Fruit fly (Drosophila melanogaster) whole organism, embryonic: Measurements from ENCODE around the gene Slip1.

Experiments used
- Ada2b ChIP-seq: fragments of 200-800 bp; sonication (Bioruptor generic); IDR thresholded peaks from 2 replicates; pipeline ENCODE4 v1.3.6; 2022; ENCODE audit warnings: missing biosample characterization, missing genetic modification characterization
- Atf-2 ChIP-seq: fragments of 200-800 bp; sonication (Bioruptor generic); optimal IDR thresholded peaks from 2 replicates; lab custom pipeline; 2016; ENCODE audit warnings: missing biosample characterization, missing genetic modification characterization
- B-H2 ChIP-seq: fragments of 200-800 bp; sonication (Bioruptor generic); optimal IDR thresholded peaks from 2 replicates; lab custom pipeline; 2018; ENCODE audit warnings: missing biosample characterization, mild to moderate bottlenecking, missing genetic modification characterization
- CG11696 ChIP-seq: fragments of 200-800 bp; sonication (Bioruptor generic); IDR thresholded peaks from 2 replicates; pipeline ENCODE4 v1.3.6; 2022; ENCODE audit warnings: missing biosample characterization, missing genetic modification characterization
- CG11723 ChIP-seq: fragments of 200-800 bp; sonication (Bioruptor generic); optimal IDR thresholded peaks from 2 replicates; lab custom pipeline; 2017; ENCODE audit warnings: missing biosample characterization, mild to moderate bottlenecking, missing genetic modification characterization
- CG12071 ChIP-seq: fragments of 200-800 bp; sonication (Bioruptor generic); optimal IDR thresholded peaks from 3 replicates; lab custom pipeline; 2018; ENCODE audit warnings: missing biosample characterization, mild to moderate bottlenecking, missing genetic modification characterization
- CG14014 ChIP-seq: fragments of 200-800 bp; sonication (Bioruptor generic); IDR thresholded peaks from 2 replicates; pipeline ENCODE4 v1.3.6; 2022; ENCODE audit warnings: missing biosample characterization, missing genetic modification characterization
- CG15696 ChIP-seq: fragments of 200-800 bp; sonication (Bioruptor generic); optimal IDR thresholded peaks from 2 replicates; lab custom pipeline; 2019; ENCODE audit warnings: missing biosample characterization, mild to moderate bottlenecking, missing genetic modification characterization, moderate library complexity
- CG1602 ChIP-seq: fragments of 200-800 bp; sonication (Bioruptor generic); optimal IDR thresholded peaks from 3 replicates; lab custom pipeline; 2016; ENCODE audit warnings: missing biosample characterization, missing genetic modification characterization
- CG17361 ChIP-seq: fragments of 200-800 bp; sonication (Bioruptor generic); IDR thresholded peaks from 3 replicates; pipeline ENCODE4 v1.3.6; 2022; ENCODE audit warnings: missing biosample characterization, missing genetic modification characterization
- CG17568 ChIP-seq: fragments of 200-800 bp; sonication (Bioruptor generic); optimal IDR thresholded peaks from 2 replicates; lab custom pipeline; 2018; ENCODE audit warnings: missing biosample characterization, mild to moderate bottlenecking, missing genetic modification characterization, moderate library complexity
- CG18262 ChIP-seq: fragments of 200-800 bp; optimal IDR thresholded peaks from 3 replicates; lab custom pipeline; 2019; ENCODE audit warnings: missing biosample characterization, mild to moderate bottlenecking, missing genetic modification characterization, moderate library complexity
- CG34422 ChIP-seq: fragments of 200-800 bp; sonication (Bioruptor generic); IDR thresholded peaks from 3 replicates; pipeline ENCODE4 v1.3.6; 2022; ENCODE audit warnings: missing biosample characterization, missing genetic modification characterization
- CG4282 ChIP-seq: fragments of 200-800 bp; sonication (Bioruptor generic); optimal IDR thresholded peaks from 2 replicates; lab custom pipeline; 2016; ENCODE audit warnings: missing biosample characterization, missing genetic modification characterization
- CG4617 ChIP-seq: fragments of 200-800 bp; sonication (Bioruptor generic); optimal IDR thresholded peaks from 3 replicates; lab custom pipeline; 2016; ENCODE audit warnings: missing biosample characterization, missing genetic modification characterization, borderline replicate concordance
- CG4730 ChIP-seq: fragments of 200-800 bp; sonication (Bioruptor generic); IDR thresholded peaks from 2 replicates; pipeline ENCODE4 v1.3.6; 2022; ENCODE audit warnings: missing biosample characterization, missing genetic modification characterization
- CG5180 ChIP-seq: fragments of 200-800 bp; sonication (Bioruptor generic); optimal IDR thresholded peaks from 3 replicates; lab custom pipeline; 2017; ENCODE audit warnings: missing biosample characterization, missing genetic modification characterization, mild to moderate bottlenecking, moderate library complexity, missing genetic modification reagents
- CG7271 ChIP-seq: fragments of 200-800 bp; sonication (Bioruptor generic); optimal IDR thresholded peaks from 2 replicates; lab custom pipeline; 2018; ENCODE audit warnings: missing biosample characterization, mild to moderate bottlenecking, missing genetic modification characterization, moderate library complexity
- CG7839 ChIP-seq: fragments of 200-800 bp; sonication (Bioruptor generic); optimal IDR thresholded peaks from 3 replicates; lab custom pipeline; 2018; ENCODE audit warnings: missing biosample characterization, mild to moderate bottlenecking, missing genetic modification characterization, moderate library complexity
- CG7928 ChIP-seq: fragments of 200-800 bp; sonication (Bioruptor generic); optimal IDR thresholded peaks from 2 replicates; lab custom pipeline; 2017; ENCODE audit warnings: missing biosample characterization, mild to moderate bottlenecking, missing genetic modification characterization
- CG9932 ChIP-seq: fragments of 200-800 bp; sonication (Bioruptor generic); IDR thresholded peaks from 2 replicates; pipeline ENCODE4 v1.3.6; 2022; ENCODE audit warnings: missing biosample characterization, missing genetic modification characterization
- CHES-1-like ChIP-seq: fragments of 200-800 bp; sonication (Bioruptor generic); optimal IDR thresholded peaks from 2 replicates; lab custom pipeline; 2016; ENCODE audit warnings: missing biosample characterization, missing genetic modification characterization
- Dad ChIP-seq: fragments of 200-800 bp; sonication (Bioruptor generic); optimal IDR thresholded peaks from 3 replicates; lab custom pipeline; 2016; ENCODE audit warnings: missing biosample characterization, missing genetic modification characterization
- Dbx ChIP-seq: fragments of 200-800 bp; sonication (Bioruptor generic); IDR thresholded peaks from 3 replicates; pipeline ENCODE4 v1.3.6; 2022; ENCODE audit warnings: missing biosample characterization, missing genetic modification characterization
- H2.0 ChIP-seq: fragments of 200-800 bp; sonication (Bioruptor generic); IDR thresholded peaks from 2 replicates; pipeline ENCODE4 v1.3.6; 2022; ENCODE audit warnings: missing biosample characterization, missing genetic modification characterization
- HLH4C ChIP-seq: fragments of 200-800 bp; sonication (Bioruptor generic); IDR thresholded peaks from 3 replicates; pipeline ENCODE4 v1.3.6; 2022; ENCODE audit warnings: missing biosample characterization, missing genetic modification characterization; ENCODE audit not compliant: partially characterized antibody
- Hmx ChIP-seq: fragments of 200-800 bp; sonication (Bioruptor generic); optimal IDR thresholded peaks from 2 replicates; lab custom pipeline; 2016; ENCODE audit warnings: missing biosample characterization, missing genetic modification characterization
- Hr51 ChIP-seq, 2 experiments: fragments of 200-800 bp; sonication (Bioruptor generic); optimal IDR thresholded peaks; 2 replicates in 1 of 2; 3 replicates in 1 of 2; lab custom pipeline; 2016 to 2018; ENCODE audit warnings: missing biosample characterization in 2 of 2, missing genetic modification characterization in 2 of 2, mild to moderate bottlenecking in 1 of 2, moderate library complexity in 1 of 2
- MESR4 ChIP-seq: fragments of 200-800 bp; sonication (Bioruptor generic); optimal IDR thresholded peaks from 2 replicates; lab custom pipeline; 2018; ENCODE audit warnings: missing biosample characterization, mild to moderate bottlenecking, missing genetic modification characterization, moderate library complexity
- Xbp1 ChIP-seq: fragments of 200-800 bp; sonication (Bioruptor generic); optimal IDR thresholded peaks from 3 replicates; lab custom pipeline; 2016; ENCODE audit warnings: missing biosample characterization, mild to moderate bottlenecking, missing genetic modification characterization
- aop ChIP-seq: fragments of 200-800 bp; sonication (Bioruptor generic); IDR thresholded peaks from 2 replicates; pipeline ENCODE4 v1.3.6; 2022; ENCODE audit warnings: missing biosample characterization, missing genetic modification characterization
- ato ChIP-seq: fragments of 200-800 bp; sonication (Bioruptor generic); IDR thresholded peaks from 2 replicates; pipeline ENCODE4 v1.3.6; 2022; ENCODE audit warnings: missing biosample characterization, missing genetic modification characterization; ENCODE audit not compliant: partially characterized antibody
- bab2 ChIP-seq: fragments of 200-800 bp; sonication (Bioruptor generic); optimal IDR thresholded peaks from 2 replicates; lab custom pipeline; 2016; ENCODE audit warnings: missing biosample characterization, missing genetic modification characterization
- btn ChIP-seq: fragments of 200-800 bp; sonication (Bioruptor generic); optimal IDR thresholded peaks from 2 replicates; lab custom pipeline; 2016; ENCODE audit warnings: missing biosample characterization, missing genetic modification characterization
- ci ChIP-seq: fragments of 200-800 bp; sonication (Bioruptor generic); IDR thresholded peaks from 3 replicates; pipeline ENCODE4 v1.3.6; 2022; ENCODE audit warnings: missing biosample characterization, missing genetic modification characterization
- dan ChIP-seq: fragments of 200-800 bp; sonication (Bioruptor generic); IDR thresholded peaks from 2 replicates; pipeline ENCODE4 v1.3.6; 2022; ENCODE audit warnings: missing biosample characterization, missing genetic modification characterization
- fd96Cb ChIP-seq: fragments of 200-800 bp; sonication (Bioruptor generic); optimal IDR thresholded peaks from 2 replicates; lab custom pipeline; 2018; ENCODE audit warnings: missing biosample characterization, mild to moderate bottlenecking, missing genetic modification characterization, moderate library complexity
- fru ChIP-seq: fragments of >200 bp; optimal IDR thresholded peaks from 2 replicates; lab custom pipeline; 2017
- gem ChIP-seq: fragments of 200-800 bp; sonication (Bioruptor generic); optimal IDR thresholded peaks from 2 replicates; lab custom pipeline; 2019; ENCODE audit warnings: missing biosample characterization, mild to moderate bottlenecking, missing genetic modification characterization, moderate library complexity
- hb ChIP-seq: fragments of 200-800 bp; sonication (Bioruptor generic); IDR thresholded peaks from 3 replicates; pipeline ENCODE4 v1.3.6; 2022; ENCODE audit warnings: missing biosample characterization, missing genetic modification characterization; ENCODE audit not compliant: partially characterized antibody
- hth ChIP-seq: fragments of >200 bp; optimal IDR thresholded peaks from 2 replicates; lab custom pipeline; 2017; ENCODE audit warnings: inconsistent platforms
- jing ChIP-seq: fragments of 200-800 bp; sonication (Bioruptor generic); optimal IDR thresholded peaks from 2 replicates; lab custom pipeline; 2018; ENCODE audit warnings: missing biosample characterization, mild to moderate bottlenecking, missing genetic modification characterization
- mam ChIP-seq: fragments of 200-800 bp; sonication (Bioruptor generic); optimal IDR thresholded peaks from 3 replicates; lab custom pipeline; 2016; ENCODE audit warnings: missing biosample characterization, missing genetic modification characterization
- nerfin-2 ChIP-seq: fragments of 200-800 bp; sonication (Bioruptor generic); IDR thresholded peaks from 2 replicates; pipeline ENCODE4 v1.3.6; 2022; ENCODE audit warnings: missing biosample characterization, missing genetic modification characterization; ENCODE audit not compliant: partially characterized antibody
- oc ChIP-seq: fragments of 200-800 bp; sonication (Bioruptor generic); optimal IDR thresholded peaks from 2 replicates; lab custom pipeline; 2018; ENCODE audit warnings: missing biosample characterization, mild to moderate bottlenecking, missing genetic modification characterization, moderate library complexity
- otp ChIP-seq: fragments of 200-800 bp; sonication (Bioruptor generic); IDR thresholded peaks from 3 replicates; pipeline ENCODE4, ENCODE4 v1.3.6; 2022; ENCODE audit warnings: missing biosample characterization, missing genetic modification characterization
- pfk ChIP-seq: fragments of 200-800 bp; sonication (Bioruptor generic); optimal IDR thresholded peaks from 2 replicates; lab custom pipeline; 2018; ENCODE audit warnings: missing biosample characterization, mild to moderate bottlenecking, missing genetic modification characterization, moderate library complexity
- pho ChIP-seq: fragments of 200-800 bp; sonication (Bioruptor generic); optimal IDR thresholded peaks from 2 replicates; lab custom pipeline; 2016; ENCODE audit warnings: missing biosample characterization, missing genetic modification characterization
- sob ChIP-seq: fragments of 200-800 bp; sonication (Bioruptor generic); IDR thresholded peaks from 2 replicates; pipeline ENCODE4 v1.3.6; 2022; ENCODE audit warnings: missing biosample characterization, missing genetic modification characterization
- sug ChIP-seq: fragments of 200-800 bp; optimal IDR thresholded peaks from 2 replicates; lab custom pipeline; 2019; ENCODE audit warnings: missing biosample characterization, mild to moderate bottlenecking, missing genetic modification characterization, moderate library complexity
- trh ChIP-seq: fragments of 200-800 bp; sonication (Bioruptor generic); optimal IDR thresholded peaks from 2 replicates; lab custom pipeline; 2016; ENCODE audit warnings: missing biosample characterization, missing genetic modification characterization
- vfl ChIP-seq: fragments of 200-800 bp; sonication (Bioruptor generic); optimal IDR thresholded peaks from 2 replicates; lab custom pipeline; 2016; ENCODE audit warnings: missing biosample characterization, missing genetic modification characterization

Slip1 gene

dm6 chr4:696638-697037, 33.2 kb downstream of the Slip1 start (continued):
- no peak; the same call in 1 of the 2 replicates for TF ChIP-seq sob (GFP tag; lab: Robert Waterston, UW)
- TF ChIP-seq ato (GFP tag; lab: Robert Waterston, UW) = no peak
- TF ChIP-seq dan (GFP tag; lab: Robert Waterston, UW) = no peak
- no peak for TF ChIP-seq nerfin-2 (GFP tag; lab: Robert Waterston, UW)
- no peak for TF ChIP-seq vfl (GFP tag; lab: Kevin White, UChicago)
- TF ChIP-seq otp (GFP tag; lab: Robert Waterston, UW) = no peak
- peak; percentile 58 for TF ChIP-seq sug
- 0 out of 3 replicates have a peak, but pooled peaks have one; percentile 32 for TF ChIP-seq CG17361 (GFP tag; lab: Robert Waterston, UW)
- TF ChIP-seq Xbp1 = peak; percentile 41
- peak; percentile 4 for TF ChIP-seq CG1602 (GFP tag; lab: Kevin White, UChicago)
- TF ChIP-seq CG15696 (tag; lab: Kevin White, UChicago) = peak; percentile 5
- no peak for TF ChIP-seq ci (GFP tag; lab: Robert Waterston, UW)
- TF ChIP-seq gem (tag; lab: Kevin White, UChicago) = peak; percentile 31
- no peak for TF ChIP-seq CG4282 (GFP tag; lab: Kevin White, UChicago)
- TF ChIP-seq Dbx (GFP tag; lab: Robert Waterston, UW) = no peak; the same call in 2 of the 3 replicates
- TF ChIP-seq hth (lab: Kevin White, UChicago) = no peak
- peak; percentile 56 for TF ChIP-seq pho (GFP tag; lab: Kevin White, UChicago)
- no peak for TF ChIP-seq CG4730 (GFP tag; lab: Robert Waterston, UW)
- no peak for TF ChIP-seq bab2 (GFP tag; lab: Kevin White, UChicago)
- peak; percentile 12 for TF ChIP-seq CG7928 (GFP tag; lab: Kevin White, UChicago)
- no peak for TF ChIP-seq CG7271 (tag; lab: Kevin White, UChicago)
- no peak for TF ChIP-seq CG9932 (GFP tag; lab: Robert Waterston, UW)
- peak; percentile 21 for TF ChIP-seq MESR4 (GFP tag; lab: Kevin White, UChicago)
- TF ChIP-seq hb (GFP tag; lab: Robert Waterston, UW) = no peak
- TF ChIP-seq CHES-1-like (GFP tag; lab: Kevin White, UChicago) = peak; percentile 72
- no peak for TF ChIP-seq CG12071 (GFP tag; lab: Kevin White, UChicago)
- peak; percentile 34 for TF ChIP-seq CG17568 (GFP tag; lab: Kevin White, UChicago)
- TF ChIP-seq oc (tag; lab: Kevin White, UChicago) = no peak
- TF ChIP-seq CG7839 (tag; lab: Kevin White, UChicago) = peak; percentile 17
- TF ChIP-seq mam = peak; percentile 59
- peak; percentile 40 for TF ChIP-seq CG11723
- no peak for TF ChIP-seq aop (GFP tag; lab: Robert Waterston, UW)
- no peak for TF ChIP-seq fd96Cb (tag; lab: Kevin White, UChicago)
- TF ChIP-seq Ada2b (GFP tag; lab: Robert Waterston, UW) = no peak
- no peak for TF ChIP-seq trh (GFP tag; lab: Kevin White, UChicago)
- TF ChIP-seq CG34422 = no peak; the same call in 2 of the 3 replicates
- no peak for TF ChIP-seq CG5180 (GFP tag; lab: Kevin White, UChicago)
- TF ChIP-seq HLH4C (GFP tag; lab: Robert Waterston, UW) = no peak
- TF ChIP-seq jing (GFP tag; lab: Kevin White, UChicago) = no peak
- peak; percentile 39 for TF ChIP-seq CG4617 (GFP tag; lab: Kevin White, UChicago)
- peak; percentile 15 for TF ChIP-seq Dad (GFP tag; lab: Kevin White, UChicago)
- no peak for TF ChIP-seq H2.0 (GFP tag; lab: Robert Waterston, UW)
- TF ChIP-seq CG11696 (GFP tag; lab: Robert Waterston, UW) = no peak; the same call in 1 of the 2 replicates
- peak; percentile 22 for TF ChIP-seq CG18262 (tag; lab: Kevin White, UChicago)
- TF ChIP-seq Atf-2 (GFP tag; lab: Kevin White, UChicago) = no peak
- TF ChIP-seq CG14014 (GFP tag; lab: Robert Waterston, UW) = peak; percentile 46; the same call in 1 of the 2 replicates
- TF ChIP-seq btn (GFP tag; lab: Kevin White, UChicago) = no peak
- TF ChIP-seq fru (lab: Kevin White, UChicago) = no peak
- TF ChIP-seq Hr51 (GFP tag; optimal IDR thresholded peaks at IDR 0.05; lab: Kevin White, UChicago) = no peak
- no peak for TF ChIP-seq Hmx
- TF ChIP-seq pfk (GFP tag; lab: Kevin White, UChicago) = peak; percentile 46
- peak; percentile 60 for TF ChIP-seq B-H2 (GFP tag; lab: Kevin White, UChicago)
